Worm (Caenorhabditis elegans): ENCODE data around the gene atg-7.

The atg-7 gene

ce11 chrIV:11100271-11100670, 19.4 kb upstream of the atg-7 start, which contains the start of gene str-3:
Gene str-3 (minus strand): TSS chrIV:11100371.
- TF ChIP-seq sea-1 (GFP tag; conservative IDR thresholded peaks at IDR 0.05) (no peak), pes-1 (GFP tag; IDR thresholded peaks at IDR 0.05) (no peak), tbx-37 (GFP tag; conservative IDR thresholded peaks at IDR 0.05) (no peak), tbx-11 (GFP tag; IDR thresholded peaks at IDR 0.05) (no peak), scrt-1 (GFP tag; IDR thresholded peaks at IDR 0.05) (no peak), tra-4 (tag; optimal IDR thresholded peaks at IDR 0.05) (no peak), B0310.2 (tag; optimal IDR thresholded peaks at IDR 0.05) (no peak), aly-1 (tag; optimal IDR thresholded peaks at IDR 0.05) (no peak), ets-7 (tag; optimal IDR thresholded peaks at IDR 0.05) (no peak), ama-1 (optimal IDR thresholded peaks at IDR 0.05) (no peak), hmg-4 (GFP tag; optimal IDR thresholded peaks at IDR 0.05) (no peak)

- TF ChIP-seq ets-7 (tag; optimal IDR thresholded peaks at IDR 0.05), result no peak
- TF ChIP-seq ama-1 (optimal IDR thresholded peaks at IDR 0.05), result no peak
- TF ChIP-seq hmg-4 (GFP tag; optimal IDR thresholded peaks at IDR 0.05), result no peak
- TF ChIP-seq aly-1 (tag; optimal IDR thresholded peaks at IDR 0.05), result no peak
- TF ChIP-seq scrt-1 (GFP tag; IDR thresholded peaks at IDR 0.05), result no peak
- TF ChIP-seq B0310.2 (tag; optimal IDR thresholded peaks at IDR 0.05), result no peak
- no peak for TF ChIP-seq hnd-1 (tag; optimal IDR thresholded peaks at IDR 0.05)
- no peak for TF ChIP-seq ceh-13 (GFP tag; optimal IDR thresholded peaks at IDR 0.05)
- no peak for TF ChIP-seq tbx-11 (GFP tag; IDR thresholded peaks at IDR 0.05)
- TF ChIP-seq tra-4 (tag; optimal IDR thresholded peaks at IDR 0.05), result no peak
- no peak for TF ChIP-seq flt-1 (GFP tag; IDR thresholded peaks at IDR 0.05)
- TF ChIP-seq F13C5.2 (tag; optimal IDR thresholded peaks at IDR 0.05), result no peak
- no peak for TF ChIP-seq pes-1 (GFP tag; IDR thresholded peaks at IDR 0.05)
- no peak for TF ChIP-seq tbx-37 (GFP tag; conservative IDR thresholded peaks at IDR 0.05)
- TF ChIP-seq sea-1 (GFP tag; conservative IDR thresholded peaks at IDR 0.05), result no peak
These were observed 16.9 kb upstream of the atg-7 start, which contains the start of gene M7.12 for ce11 chrIV:11097795-11098194. Gene M7.12 (minus strand): TSS chrIV:11097982.

DNA sequence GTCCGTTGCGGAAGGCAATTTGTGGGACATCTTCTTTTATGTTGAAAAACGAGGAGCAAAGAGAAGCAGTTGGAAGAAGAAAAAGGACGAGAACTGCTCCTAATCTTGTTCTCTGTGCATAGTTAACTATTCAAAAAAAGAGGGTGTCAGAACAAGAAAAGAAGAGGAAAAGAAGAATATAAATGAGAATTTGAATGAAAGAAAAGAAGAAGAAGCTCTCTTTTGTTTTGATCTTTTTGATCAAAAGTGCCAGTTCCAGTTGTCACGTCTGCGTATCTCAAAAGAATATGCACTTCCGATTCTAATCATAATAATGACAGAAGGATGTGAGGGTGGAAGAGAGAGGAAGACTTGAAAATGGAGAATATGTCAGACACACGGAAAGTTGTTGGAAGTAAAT, 14.1 kb upstream of the atg-7 start, which contains the start of gene M7.8:
M7.8 (minus strand) TSS at position 112 of the 400 bp plus-strand sequence.
- TF ChIP-seq tbx-37 (GFP tag; conservative IDR thresholded peaks at IDR 0.05) (no peak), hmbx-1 (tag; optimal IDR thresholded peaks at IDR 0.05) (no peak), ama-1 (optimal IDR thresholded peaks at IDR 0.05) (no peak), ets-7 (tag; optimal IDR thresholded peaks at IDR 0.05) (no peak), scrt-1 (GFP tag; IDR thresholded peaks at IDR 0.05) (no peak), ceh-13 (GFP tag; optimal IDR thresholded peaks at IDR 0.05) (no peak), hmg-4 (GFP tag; optimal IDR thresholded peaks at IDR 0.05) (no peak), ceh-36 (tag; optimal IDR thresholded peaks at IDR 0.05) (no peak), F13C5.2 (tag; optimal IDR thresholded peaks at IDR 0.05) (no peak), flt-1 (GFP tag; IDR thresholded peaks at IDR 0.05) (no peak), tbx-11 (GFP tag; IDR thresholded peaks at IDR 0.05) (no peak), sea-1 (GFP tag; conservative IDR thresholded peaks at IDR 0.05) (no peak), aly-1 (tag; optimal IDR thresholded peaks at IDR 0.05) (no peak), B0310.2 (tag; optimal IDR thresholded peaks at IDR 0.05) (no peak)

ce11 chrIV:11094052-11094451, 13.2 kb upstream of the atg-7 start:
- TF ChIP-seq hmg-4 (GFP tag; optimal IDR thresholded peaks at IDR 0.05), result no peak
- TF ChIP-seq hmbx-1 (tag; optimal IDR thresholded peaks at IDR 0.05), result no peak
- TF ChIP-seq sea-1 (GFP tag; conservative IDR thresholded peaks at IDR 0.05), result no peak
- no peak for TF ChIP-seq pes-1 (GFP tag; IDR thresholded peaks at IDR 0.05)

DNA sequence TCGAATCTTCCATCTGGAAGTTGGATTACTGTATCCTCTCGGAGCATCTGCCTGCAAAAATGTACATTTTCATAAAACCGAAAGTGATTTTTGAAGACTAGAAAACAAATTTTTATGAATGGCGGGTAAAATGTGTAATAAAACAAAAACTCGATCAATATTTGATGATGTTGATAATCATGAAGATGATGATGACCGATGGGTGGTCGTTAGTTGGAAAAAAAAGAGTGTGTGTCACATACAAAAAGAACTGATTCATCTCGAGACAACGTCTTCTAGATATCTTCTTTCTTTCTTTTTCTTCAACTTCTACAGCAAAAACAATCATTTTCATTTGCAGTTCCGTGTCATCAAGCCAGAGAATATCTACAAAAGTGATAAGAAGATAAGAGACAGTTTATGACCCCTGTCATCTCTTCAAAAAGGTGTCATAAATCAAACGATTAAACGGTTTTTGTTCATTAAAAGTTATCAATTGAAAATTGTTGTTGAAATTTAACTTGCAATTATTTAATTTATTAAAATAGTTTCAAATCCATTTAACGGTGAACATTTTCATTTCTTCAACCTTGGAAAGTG, 11.7 kb upstream of the atg-7 start, which contains the start of gene bcc-1:
bcc-1 (minus strand) TSS at position 51 of the 579 bp plus-strand sequence.
- TF ChIP-seq hnd-1 (tag; optimal IDR thresholded peaks at IDR 0.05), result no peak

ce11 chrIV:11089527-11089926, 8.7 kb upstream of the atg-7 start, which contains the start of gene M7.7:
Gene M7.7 (plus strand): TSS chrIV:11089827.
- TF ChIP-seq pes-1 (GFP tag; IDR thresholded peaks at IDR 0.05), result no peak
- no peak for TF ChIP-seq ama-1 (optimal IDR thresholded peaks at IDR 0.05)
- TF ChIP-seq scrt-1 (GFP tag; IDR thresholded peaks at IDR 0.05), result no peak
- no peak for TF ChIP-seq sea-1 (GFP tag; conservative IDR thresholded peaks at IDR 0.05)
- TF ChIP-seq F13C5.2 (tag; optimal IDR thresholded peaks at IDR 0.05), result no peak
- TF ChIP-seq ceh-13 (GFP tag; optimal IDR thresholded peaks at IDR 0.05), result no peak
- TF ChIP-seq ceh-36 (tag; optimal IDR thresholded peaks at IDR 0.05), result no peak
- TF ChIP-seq flt-1 (GFP tag; IDR thresholded peaks at IDR 0.05), result no peak
- no peak for TF ChIP-seq hmbx-1 (tag; optimal IDR thresholded peaks at IDR 0.05)
- TF ChIP-seq hnd-1 (tag; optimal IDR thresholded peaks at IDR 0.05), result no peak
- no peak for TF ChIP-seq ets-7 (tag; optimal IDR thresholded peaks at IDR 0.05)
- no peak for TF ChIP-seq tra-4 (tag; optimal IDR thresholded peaks at IDR 0.05)
- TF ChIP-seq tbx-37 (GFP tag; conservative IDR thresholded peaks at IDR 0.05), result no peak
- TF ChIP-seq aly-1 (tag; optimal IDR thresholded peaks at IDR 0.05), result no peak
- no peak for TF ChIP-seq B0310.2 (tag; optimal IDR thresholded peaks at IDR 0.05)
- no peak for TF ChIP-seq hmg-4 (GFP tag; optimal IDR thresholded peaks at IDR 0.05)
- TF ChIP-seq tbx-11 (GFP tag; IDR thresholded peaks at IDR 0.05), result no peak

DNA sequence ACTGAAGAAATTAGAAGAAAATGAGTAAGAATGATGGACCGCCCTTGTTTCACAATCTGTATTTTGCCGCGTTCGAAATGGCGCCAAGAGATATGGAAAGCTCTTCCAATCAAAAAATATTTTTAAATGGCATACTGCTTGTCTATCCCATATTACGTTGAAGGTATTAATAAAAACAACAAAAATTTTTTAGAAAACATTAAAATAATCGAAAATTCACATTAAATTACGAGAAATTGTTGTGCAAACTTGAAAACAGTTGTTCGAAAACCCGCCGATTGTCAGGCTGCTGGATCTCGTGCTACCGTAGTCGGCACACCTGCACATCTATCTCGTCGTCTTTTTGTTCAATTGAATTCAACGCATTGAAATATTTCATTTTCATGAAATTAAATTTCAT, 2.8 kb upstream of the atg-7 start, which contains the start of gene klc-1:
klc-1 (plus strand) TSS at position 127 of the 400 bp plus-strand sequence.
- TF ChIP-seq B0310.2 (tag; optimal IDR thresholded peaks at IDR 0.05), result no peak
- TF ChIP-seq hnd-1 (tag; optimal IDR thresholded peaks at IDR 0.05), result no peak
- TF ChIP-seq tbx-37 (GFP tag; conservative IDR thresholded peaks at IDR 0.05), result no peak
- TF ChIP-seq F13C5.2 (tag; optimal IDR thresholded peaks at IDR 0.05), result no peak
- no peak for TF ChIP-seq hmbx-1 (tag; optimal IDR thresholded peaks at IDR 0.05)
- no peak for TF ChIP-seq tra-4 (tag; optimal IDR thresholded peaks at IDR 0.05)
- TF ChIP-seq sea-1 (GFP tag; conservative IDR thresholded peaks at IDR 0.05), result no peak
- TF ChIP-seq flt-1 (GFP tag; IDR thresholded peaks at IDR 0.05), result no peak
- TF ChIP-seq ama-1 (optimal IDR thresholded peaks at IDR 0.05), result no peak
- no peak for TF ChIP-seq scrt-1 (GFP tag; IDR thresholded peaks at IDR 0.05)
- no peak for TF ChIP-seq tbx-11 (GFP tag; IDR thresholded peaks at IDR 0.05)
- no peak for TF ChIP-seq aly-1 (tag; optimal IDR thresholded peaks at IDR 0.05)
- TF ChIP-seq ets-7 (tag; optimal IDR thresholded peaks at IDR 0.05), result no peak
- TF ChIP-seq ceh-13 (GFP tag; optimal IDR thresholded peaks at IDR 0.05), result no peak
- TF ChIP-seq pes-1 (GFP tag; IDR thresholded peaks at IDR 0.05), result no peak
- no peak for TF ChIP-seq hmg-4 (GFP tag; optimal IDR thresholded peaks at IDR 0.05)
- TF ChIP-seq ceh-36 (tag; optimal IDR thresholded peaks at IDR 0.05), result no peak

Data from whole organism, early embryonic.